Fruit fly (Drosophila melanogaster) whole organism, embryonic: ENCODE results near the gene CG16717.

ENCODE experiments used
- B-H2 ChIP-seq: fragments of 200-800 bp; sonication (Bioruptor generic); optimal IDR thresholded peaks from 2 replicates; lab custom pipeline; 2018; ENCODE audit warnings: missing biosample characterization, mild to moderate bottlenecking, missing genetic modification characterization
- CG1024 ChIP-seq: fragments of 200-800 bp; sonication (Bioruptor generic); IDR thresholded peaks from 2 replicates; pipeline ENCODE4 v1.3.6; 2022; ENCODE audit warnings: missing biosample characterization, missing genetic modification characterization
- CG12391 ChIP-seq: fragments of 200-800 bp; sonication (Bioruptor generic); optimal IDR thresholded peaks from 3 replicates; lab custom pipeline; 2018; ENCODE audit warnings: missing biosample characterization, mild to moderate bottlenecking, missing genetic modification characterization, moderate library complexity
- CG15514 ChIP-seq: fragments of 200-800 bp; sonication (Bioruptor generic); optimal IDR thresholded peaks from 3 replicates; lab custom pipeline; 2017; ENCODE audit warnings: missing biosample characterization, missing genetic modification characterization, mild to moderate bottlenecking, moderate library complexity, missing genetic modification reagents
- CG1647 ChIP-seq: fragments of 200-800 bp; sonication (Bioruptor generic); optimal IDR thresholded peaks from 3 replicates; lab custom pipeline; 2016; ENCODE audit warnings: missing biosample characterization, missing genetic modification characterization
- CG16815 ChIP-seq: fragments of 200-800 bp; sonication (Bioruptor generic); optimal IDR thresholded peaks from 3 replicates; lab custom pipeline; 2017; ENCODE audit warnings: missing biosample characterization, mild to moderate bottlenecking, missing genetic modification characterization
- CG17186 ChIP-seq: fragments of 200-800 bp; sonication (Bioruptor generic); optimal IDR thresholded peaks from 3 replicates; lab custom pipeline; 2017; ENCODE audit warnings: missing biosample characterization, missing genetic modification reagents, missing genetic modification characterization
- CG17829 ChIP-seq: fragments of 200-800 bp; optimal IDR thresholded peaks from 2 replicates; lab custom pipeline; 2019; ENCODE audit warnings: missing biosample characterization, mild to moderate bottlenecking, missing genetic modification characterization, moderate library complexity
- CG2116 ChIP-seq: fragments of 200-800 bp; sonication (Bioruptor generic); optimal IDR thresholded peaks from 3 replicates; lab custom pipeline; 2018; ENCODE audit warnings: missing biosample characterization, mild to moderate bottlenecking, missing genetic modification characterization
- CG2129 ChIP-seq: fragments of 200-800 bp; sonication (Bioruptor generic); IDR thresholded peaks from 2 replicates; pipeline ENCODE4 v1.3.6; 2022; ENCODE audit warnings: missing biosample characterization, missing genetic modification characterization; ENCODE audit not compliant: partially characterized antibody
- CG31224 ChIP-seq: fragments of 200-800 bp; sonication (Bioruptor generic); IDR thresholded peaks from 2 replicates; pipeline ENCODE4 v1.3.6; 2022; ENCODE audit warnings: missing biosample characterization, missing genetic modification characterization
- CG34376 ChIP-seq: fragments of 200-800 bp; sonication (Bioruptor generic); optimal IDR thresholded peaks from 2 replicates; lab custom pipeline; 2018; ENCODE audit warnings: missing biosample characterization, mild to moderate bottlenecking, missing genetic modification characterization
- CG34422 ChIP-seq: fragments of 200-800 bp; sonication (Bioruptor generic); IDR thresholded peaks from 3 replicates; pipeline ENCODE4 v1.3.6; 2022; ENCODE audit warnings: missing biosample characterization, missing genetic modification characterization
- CG4617 ChIP-seq: fragments of 200-800 bp; sonication (Bioruptor generic); optimal IDR thresholded peaks from 3 replicates; lab custom pipeline; 2016; ENCODE audit warnings: missing biosample characterization, missing genetic modification characterization, borderline replicate concordance
- CG9932 ChIP-seq: fragments of 200-800 bp; sonication (Bioruptor generic); IDR thresholded peaks from 2 replicates; pipeline ENCODE4 v1.3.6; 2022; ENCODE audit warnings: missing biosample characterization, missing genetic modification characterization
- CTCF ChIP-seq: fragments of 200-800 bp; sonication (Bioruptor generic); optimal IDR thresholded peaks from 2 replicates; lab custom pipeline; 2017; ENCODE audit warnings: missing biosample characterization, mild to moderate bottlenecking, missing genetic modification characterization, moderate library complexity
- Dad ChIP-seq: fragments of 200-800 bp; sonication (Bioruptor generic); optimal IDR thresholded peaks from 3 replicates; lab custom pipeline; 2016; ENCODE audit warnings: missing biosample characterization, missing genetic modification characterization
- Dp ChIP-seq: fragments of 200-800 bp; sonication (Bioruptor generic); optimal IDR thresholded peaks from 2 replicates; lab custom pipeline; 2018; ENCODE audit warnings: missing biosample characterization, mild to moderate bottlenecking, missing genetic modification characterization, moderate library complexity
- Ets97D ChIP-seq: fragments of 200-800 bp; sonication (Bioruptor generic); optimal IDR thresholded peaks from 3 replicates; lab custom pipeline; 2016; ENCODE audit warnings: missing biosample characterization, missing genetic modification characterization
- Fer2 ChIP-seq: fragments of 200-800 bp; sonication (Bioruptor generic); optimal IDR thresholded peaks from 2 replicates; lab custom pipeline; 2018; ENCODE audit warnings: missing biosample characterization, mild to moderate bottlenecking, missing genetic modification characterization, moderate library complexity
- Fer3 ChIP-seq: fragments of 200-800 bp; sonication (Bioruptor generic); optimal IDR thresholded peaks from 2 replicates; lab custom pipeline; 2018; ENCODE audit warnings: missing biosample characterization, mild to moderate bottlenecking, missing genetic modification characterization, moderate library complexity
- H2.0 ChIP-seq: fragments of 200-800 bp; sonication (Bioruptor generic); IDR thresholded peaks from 2 replicates; pipeline ENCODE4 v1.3.6; 2022; ENCODE audit warnings: missing biosample characterization, missing genetic modification characterization
- HLHmδ ChIP-seq: fragments of 200-800 bp; sonication (Bioruptor generic); optimal IDR thresholded peaks from 2 replicates; lab custom pipeline; 2018; ENCODE audit warnings: missing biosample characterization, mild to moderate bottlenecking, missing genetic modification characterization, moderate library complexity
- NC2β ChIP-seq: fragments of 200-800 bp; sonication (Bioruptor generic); optimal IDR thresholded peaks from 2 replicates; lab custom pipeline; 2016; ENCODE audit warnings: missing biosample characterization, missing genetic modification characterization
- Pdp1 ChIP-seq, 2 experiments: fragments of 200-800 bp; sonication (Bioruptor generic); optimal IDR thresholded peaks; 3 replicates each; lab custom pipeline; 2016; ENCODE audit warnings: missing biosample characterization in 2 of 2, missing genetic modification characterization in 2 of 2, mild to moderate bottlenecking in 1 of 2, moderate library complexity in 1 of 2
- Rfx ChIP-seq: fragments of 200-800 bp; sonication (Bioruptor generic); IDR thresholded peaks from 2 replicates; pipeline ENCODE4 v1.3.6; 2022; ENCODE audit warnings: missing biosample characterization, missing genetic modification characterization
- Scr ChIP-seq: fragments of 200-800 bp; sonication (Bioruptor generic); IDR thresholded peaks from 2 replicates; pipeline ENCODE4 v1.3.6; 2022; ENCODE audit warnings: missing biosample characterization, missing genetic modification characterization; ENCODE audit not compliant: partially characterized antibody
- al ChIP-seq: fragments of 200-800 bp; sonication (Bioruptor generic); IDR thresholded peaks from 2 replicates; pipeline ENCODE4 v1.3.6; 2022; ENCODE audit warnings: missing biosample characterization, missing genetic modification characterization
- ase ChIP-seq: fragments of 200-800 bp; sonication (Bioruptor generic); IDR thresholded peaks from 3 replicates; pipeline ENCODE4 v1.3.6; 2022; ENCODE audit warnings: missing biosample characterization, missing genetic modification characterization
- bbx ChIP-seq: fragments of 200-800 bp; sonication (Bioruptor generic); IDR thresholded peaks from 2 replicates; pipeline ENCODE4 v1.3.6; 2022; ENCODE audit warnings: missing biosample characterization, missing genetic modification characterization; ENCODE audit not compliant: partially characterized antibody
- bigmax ChIP-seq: fragments of 200-800 bp; sonication (Bioruptor generic); optimal IDR thresholded peaks from 2 replicates; lab custom pipeline; 2018; ENCODE audit warnings: missing biosample characterization, mild to moderate bottlenecking, missing genetic modification characterization
- cato ChIP-seq: fragments of 200-800 bp; sonication (Bioruptor generic); optimal IDR thresholded peaks from 2 replicates; lab custom pipeline; 2016; ENCODE audit warnings: missing biosample characterization, missing genetic modification characterization, borderline replicate concordance
- ci ChIP-seq: fragments of 200-800 bp; sonication (Bioruptor generic); IDR thresholded peaks from 3 replicates; pipeline ENCODE4 v1.3.6; 2022; ENCODE audit warnings: missing biosample characterization, missing genetic modification characterization
- dmrt11E ChIP-seq: fragments of 200-800 bp; sonication (Bioruptor generic); optimal IDR thresholded peaks from 3 replicates; lab custom pipeline; 2018; ENCODE audit warnings: missing biosample characterization, mild to moderate bottlenecking, missing genetic modification characterization, moderate library complexity
- fd64A ChIP-seq: fragments of 200-800 bp; sonication (Bioruptor generic); optimal IDR thresholded peaks from 3 replicates; lab custom pipeline; 2018; ENCODE audit warnings: missing biosample characterization, mild to moderate bottlenecking, missing genetic modification characterization
- gfzf ChIP-seq: fragments of 200-800 bp; sonication (Bioruptor generic); optimal IDR thresholded peaks from 2 replicates; lab custom pipeline; 2016; ENCODE audit warnings: missing biosample characterization, mild to moderate bottlenecking, missing genetic modification characterization, moderate library complexity
- gro ChIP-seq: fragments of 200-800 bp; sonication (Bioruptor generic); optimal IDR thresholded peaks from 2 replicates; lab custom pipeline; 2016; ENCODE audit warnings: missing biosample characterization, missing genetic modification characterization
- ham ChIP-seq: fragments of 200-800 bp; sonication (Bioruptor generic); IDR thresholded peaks from 2 replicates; pipeline ENCODE4 v1.3.6; 2022; ENCODE audit warnings: missing biosample characterization, missing genetic modification characterization
- nerfin-2 ChIP-seq: fragments of 200-800 bp; sonication (Bioruptor generic); IDR thresholded peaks from 2 replicates; pipeline ENCODE4 v1.3.6; 2022; ENCODE audit warnings: missing biosample characterization, missing genetic modification characterization; ENCODE audit not compliant: partially characterized antibody
- pho ChIP-seq: fragments of 200-800 bp; sonication (Bioruptor generic); optimal IDR thresholded peaks from 2 replicates; lab custom pipeline; 2016; ENCODE audit warnings: missing biosample characterization, missing genetic modification characterization
- phol ChIP-seq: fragments of 200-800 bp; sonication (Bioruptor generic); optimal IDR thresholded peaks from 3 replicates; lab custom pipeline; 2018; ENCODE audit warnings: missing biosample characterization, mild to moderate bottlenecking, missing genetic modification characterization, moderate library complexity
- row ChIP-seq: fragments of 200-800 bp; sonication (Bioruptor generic); IDR thresholded peaks from 3 replicates; pipeline ENCODE4 v1.3.6; 2022; ENCODE audit warnings: missing biosample characterization, missing genetic modification characterization
- slbo ChIP-seq: fragments of 200-800 bp; sonication (Bioruptor generic); IDR thresholded peaks from 2 replicates; pipeline ENCODE4 v1.3.6; 2022; ENCODE audit warnings: missing biosample characterization, missing genetic modification characterization
- sob ChIP-seq: fragments of 200-800 bp; sonication (Bioruptor generic); IDR thresholded peaks from 2 replicates; pipeline ENCODE4 v1.3.6; 2022; ENCODE audit warnings: missing biosample characterization, missing genetic modification characterization
- sug ChIP-seq: fragments of 200-800 bp; optimal IDR thresholded peaks from 2 replicates; lab custom pipeline; 2019; ENCODE audit warnings: missing biosample characterization, mild to moderate bottlenecking, missing genetic modification characterization, moderate library complexity
- trem ChIP-seq: fragments of 200-800 bp; optimal IDR thresholded peaks from 3 replicates; lab custom pipeline; 2019; ENCODE audit warnings: missing biosample characterization, mild to moderate bottlenecking, missing genetic modification characterization, moderate library complexity
- trh ChIP-seq: fragments of 200-800 bp; sonication (Bioruptor generic); optimal IDR thresholded peaks from 2 replicates; lab custom pipeline; 2016; ENCODE audit warnings: missing biosample characterization, missing genetic modification characterization
- tx ChIP-seq: fragments of 200-800 bp; sonication (Bioruptor generic); optimal IDR thresholded peaks from 2 replicates; lab custom pipeline; 2016; ENCODE audit warnings: missing biosample characterization, missing genetic modification characterization
- z ChIP-seq: fragments of 200-800 bp; sonication (Bioruptor generic); IDR thresholded peaks from 3 replicates; pipeline ENCODE4 v1.3.6; 2022; ENCODE audit warnings: missing biosample characterization, missing genetic modification characterization

CG16717 gene

DNA sequence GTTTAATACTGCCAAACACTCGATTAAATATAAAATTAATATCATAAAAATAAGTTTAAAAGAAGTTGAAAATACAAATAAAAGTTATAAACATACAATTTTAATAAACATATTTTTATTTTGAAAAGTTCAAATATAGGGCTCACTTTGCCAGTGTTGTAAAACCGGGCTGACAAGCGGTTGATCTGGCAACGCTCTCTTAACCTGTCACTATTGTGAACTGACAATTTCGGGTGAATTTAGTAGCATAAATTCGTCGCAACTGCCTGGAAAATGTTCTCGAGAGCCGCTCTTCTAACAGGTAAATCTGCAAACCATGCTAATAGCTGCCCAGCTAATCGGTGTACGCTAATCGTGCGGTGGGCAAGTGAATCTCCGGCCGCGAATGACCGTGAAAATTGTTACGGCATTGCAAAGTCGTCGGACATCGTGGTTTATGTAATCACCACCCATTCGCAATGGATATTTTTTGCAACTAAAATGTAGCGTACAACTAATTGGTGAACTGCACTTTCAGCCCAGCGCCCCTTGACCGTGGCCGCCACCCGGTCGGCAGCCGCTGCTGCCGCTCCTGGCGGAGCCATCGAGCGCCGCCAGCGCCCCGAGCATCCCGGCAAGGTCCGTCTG lies 50.9 kb downstream of the CG16717 start, which contains the start of gene ATPsynB (continued):
- peak; percentile 10 for TF ChIP-seq pho (GFP tag; lab: Kevin White, UChicago)
- peak; percentile 39 for TF ChIP-seq CG17829 (tag; lab: Kevin White, UChicago)
- 0 out of 2 replicates have a peak, but pooled peaks have one; percentile 9 for TF ChIP-seq CG1024 (GFP tag; lab: Robert Waterston, UW)
- TF ChIP-seq slbo (GFP tag; lab: Robert Waterston, UW), result peak; percentile 49; the same call in 1 of the 2 replicates
- peak; percentile 70 for TF ChIP-seq bigmax (GFP tag; lab: Kevin White, UChicago)
- TF ChIP-seq H2.0 (GFP tag; lab: Robert Waterston, UW), result no peak
- TF ChIP-seq CG2116 (GFP tag; lab: Kevin White, UChicago), result peak; percentile 35
- TF ChIP-seq z (GFP tag; lab: Robert Waterston, UW), result 0 out of 3 replicates have a peak, but pooled peaks have one; percentile 13
- TF ChIP-seq nerfin-2 (GFP tag; lab: Robert Waterston, UW), result no peak
- TF ChIP-seq trem (tag; lab: Kevin White, UChicago), result peak; percentile 57
- no peak for TF ChIP-seq ham (GFP tag; lab: Robert Waterston, UW)
- no peak for TF ChIP-seq trh (GFP tag; lab: Kevin White, UChicago)
- TF ChIP-seq ase (GFP tag; lab: Robert Waterston, UW), result no peak
- TF ChIP-seq ci (GFP tag; lab: Robert Waterston, UW), result 0 out of 3 replicates have a peak, but pooled peaks have one; percentile 34
- TF ChIP-seq Rfx (GFP tag; lab: Robert Waterston, UW), result peak; percentile 57
- peak; percentile 19 for TF ChIP-seq CG34376 (GFP tag; lab: Kevin White, UChicago)
- peak; percentile 24; the same call in 1 of the 3 replicates for TF ChIP-seq row (GFP tag; lab: Robert Waterston, UW)
- peak; percentile 81 for TF ChIP-seq B-H2 (GFP tag; lab: Kevin White, UChicago)
- peak; percentile 61 for TF ChIP-seq sug
- peak; percentile 19 for TF ChIP-seq gro (GFP tag; lab: Kevin White, UChicago)
- no peak for TF ChIP-seq cato (GFP tag; lab: Kevin White, UChicago)
- TF ChIP-seq CG15514 (GFP tag; lab: Kevin White, UChicago), result peak; percentile 81
- TF ChIP-seq CG1647, result no peak
- TF ChIP-seq dmrt11E (tag; lab: Kevin White, UChicago), result no peak
- peak; percentile 95 for TF ChIP-seq Dp (GFP tag; lab: Kevin White, UChicago)
- peak; percentile 55 for TF ChIP-seq CG9932 (GFP tag; lab: Robert Waterston, UW)
- TF ChIP-seq fd64A, result no peak
- peak; percentile 32 for TF ChIP-seq Scr (GFP tag; lab: Robert Waterston, UW)
- peak; percentile 51 for TF ChIP-seq phol (tag; lab: Kevin White, UChicago)
- peak; percentile 3 for TF ChIP-seq Fer2 (tag; lab: Kevin White, UChicago)
- TF ChIP-seq Ets97D (GFP tag; lab: Kevin White, UChicago), result peak; percentile 65
- no peak for TF ChIP-seq CG31224 (GFP tag; lab: Robert Waterston, UW)
- TF ChIP-seq NC2β (GFP tag; lab: Kevin White, UChicago), result peak; percentile 17
- TF ChIP-seq CG4617 (GFP tag; lab: Kevin White, UChicago), result peak; percentile 96
- TF ChIP-seq gfzf (GFP tag; lab: Kevin White, UChicago), result peak; percentile 18
- no peak for TF ChIP-seq CG2129 (GFP tag; lab: Robert Waterston, UW)
- peak; percentile 59; the same call in 1 of the 2 replicates for TF ChIP-seq sob (GFP tag; lab: Robert Waterston, UW)
- TF ChIP-seq bbx (GFP tag; lab: Robert Waterston, UW), result peak; percentile 50; the same call in 1 of the 2 replicates
- peak; percentile 16; the same call in 1 of the 2 replicates for TF ChIP-seq al (GFP tag; lab: Robert Waterston, UW)
- peak; percentile 18 for TF ChIP-seq Fer3 (tag; lab: Kevin White, UChicago)
- peak; percentile 35 for TF ChIP-seq CG12391 (tag; lab: Kevin White, UChicago)
- peak; percentile 51; the same call in 1 of the 3 replicates for TF ChIP-seq CG34422 (GFP tag; lab: Robert Waterston, UW)
- TF ChIP-seq Pdp1 (GFP tag; optimal IDR thresholded peaks at IDR 0.05; lab: Kevin White, UChicago), result peak; percentile 3 to 99
- TF ChIP-seq tx, result no peak
- TF ChIP-seq Dad (GFP tag; lab: Kevin White, UChicago), result no peak
- peak; percentile 27 for TF ChIP-seq HLHmδ (GFP tag; lab: Kevin White, UChicago)
- TF ChIP-seq CG17186, result peak; percentile 51
- TF ChIP-seq CTCF (GFP tag; lab: Kevin White, UChicago), result peak; percentile 46
- no peak for TF ChIP-seq CG16815 (GFP tag; lab: Kevin White, UChicago)
